Fruit fly (Drosophila melanogaster) whole organism: Measurements from ENCODE around the gene Or67a.

Experiments used
- CG8478 ChIP-seq: fragments of >200 bp; optimal IDR thresholded peaks from 2 replicates; lab custom pipeline; 2018; ENCODE audit warnings: inconsistent platforms
- Dll ChIP-seq: fragments of >200 bp; optimal IDR thresholded peaks from 2 replicates; lab custom pipeline; 2017
- EcR ChIP-seq, 2 experiments: fragments of >200 bp; optimal IDR thresholded peaks; 2 replicates each; lab custom pipeline; 2017; ENCODE audit warnings: missing biosample characterization in 2 of 2, missing genetic modification characterization in 2 of 2, missing genetic modification reagents in 2 of 2
- pan ChIP-seq: fragments of >200 bp; optimal IDR thresholded peaks from 2 replicates; lab custom pipeline; 2017
- psq ChIP-seq: fragments of >200 bp; optimal IDR thresholded peaks from 2 replicates; lab custom pipeline; 2017
- usp ChIP-seq: fragments of >200 bp; optimal IDR thresholded peaks from 2 replicates; lab custom pipeline; 2017; ENCODE audit warnings: missing biosample characterization, missing genetic modification characterization, mixed read lengths

DNA sequence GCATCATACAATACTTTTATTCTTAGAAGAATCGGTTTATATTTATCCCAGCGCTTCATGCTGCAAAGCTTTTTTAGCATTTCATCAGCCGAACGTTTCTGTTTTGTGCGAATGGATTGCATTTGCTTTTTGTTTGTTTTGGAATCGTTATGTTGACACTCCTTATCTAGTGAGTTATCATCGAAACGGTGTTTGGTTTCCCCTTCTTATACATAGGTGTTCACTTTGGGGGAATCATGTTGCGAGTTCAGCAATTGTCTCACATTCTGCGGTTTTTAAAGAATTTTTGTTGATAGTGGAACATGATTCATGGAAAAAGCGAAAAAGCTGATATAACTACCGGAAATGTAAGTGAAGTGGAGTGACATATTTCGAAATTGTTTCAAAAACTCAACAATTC, 26.6 kb upstream of the Or67a start:
- no peak for TF ChIP-seq CG8478
- TF ChIP-seq usp (GFP tag; lab: Kevin White, UChicago), result no peak
- TF ChIP-seq EcR (GFP tag; optimal IDR thresholded peaks at IDR 0.05; lab: Kevin White, UChicago), result no peak
- no peak for TF ChIP-seq psq (lab: Kevin White, UChicago)
- no peak for TF ChIP-seq pan (lab: Kevin White, UChicago)
- no peak for TF ChIP-seq Dll (lab: Kevin White, UChicago)
